Worm (Caenorhabditis elegans): Measurements from ENCODE around the gene R151.1.

DNA sequence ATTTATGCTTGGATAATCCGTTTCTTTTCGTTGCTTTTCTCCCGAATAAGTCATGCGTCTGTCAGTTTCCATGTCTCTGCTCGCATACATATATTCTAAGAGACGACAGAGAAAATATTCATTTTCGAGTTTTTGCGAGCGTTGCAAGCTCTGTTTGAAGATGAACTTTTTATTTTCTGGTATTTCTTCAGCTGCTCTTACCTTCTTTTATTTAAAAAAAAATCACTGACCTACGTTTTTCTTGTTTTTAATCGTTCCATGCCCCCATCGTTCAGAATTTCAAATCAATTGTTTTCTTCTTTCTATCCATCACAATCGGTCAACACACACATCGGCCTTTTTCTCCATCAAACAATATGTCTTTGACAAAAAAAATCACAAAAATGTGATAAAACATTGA, 5.8 kb upstream of the R151.1 start:
- TF ChIP-seq hnd-1 (tag; optimal IDR thresholded peaks at IDR 0.05) (no peak), flt-1 (GFP tag; IDR thresholded peaks at IDR 0.05) (no peak), scrt-1 (GFP tag; IDR thresholded peaks at IDR 0.05) (no peak), F13C5.2 (tag; optimal IDR thresholded peaks at IDR 0.05) (no peak), tra-4 (tag; optimal IDR thresholded peaks at IDR 0.05) (no peak), tbx-11 (GFP tag; IDR thresholded peaks at IDR 0.05) (no peak), ama-1 (optimal IDR thresholded peaks at IDR 0.05) (no peak)
